Fruit fly (Drosophila melanogaster) whole organism, pupa: ENCODE measurements around the gene CG10165.

Experiments used
- CG10348 ChIP-seq: fragments of 200-800 bp; sonication (Bioruptor generic); IDR thresholded peaks from 2 replicates; pipeline ENCODE4 v1.3.6; 2022; ENCODE audit warnings: missing biosample characterization, missing genetic modification characterization
- CG12605 ChIP-seq: fragments of 200-800 bp; sonication (Bioruptor generic); IDR thresholded peaks from 2 replicates; pipeline ENCODE4 v1.3.6; 2022; ENCODE audit warnings: missing biosample characterization, missing genetic modification characterization
- CG13204 ChIP-seq: fragments of 200-800 bp; sonication (Bioruptor generic); optimal IDR thresholded peaks from 2 replicates; lab custom pipeline; 2018; ENCODE audit warnings: missing biosample characterization, mild to moderate bottlenecking, missing genetic modification characterization, moderate library complexity
- CG14655 ChIP-seq: fragments of 200-800 bp; sonication (Bioruptor generic); optimal IDR thresholded peaks from 3 replicates; lab custom pipeline; 2017; ENCODE audit warnings: mild to moderate bottlenecking, missing biosample characterization, missing genetic modification reagents, missing genetic modification characterization
- CG15710 ChIP-seq: fragments of 200-800 bp; sonication (Bioruptor generic); optimal IDR thresholded peaks from 2 replicates; lab custom pipeline; 2018; ENCODE audit warnings: missing biosample characterization, mild to moderate bottlenecking, missing genetic modification characterization, moderate library complexity
- CG17806 ChIP-seq: fragments of 200-800 bp; sonication (Bioruptor generic); optimal IDR thresholded peaks from 2 replicates; lab custom pipeline; 2018; ENCODE audit warnings: missing biosample characterization, mild to moderate bottlenecking, missing genetic modification characterization, moderate library complexity
- CG32121 ChIP-seq: fragments of 200-800 bp; sonication (Bioruptor generic); IDR thresholded peaks from 2 replicates; pipeline ENCODE4 v1.3.6; 2022; ENCODE audit warnings: missing biosample characterization, missing genetic modification characterization
- CG34367 ChIP-seq: fragments of 200-800 bp; sonication (Bioruptor generic); optimal IDR thresholded peaks from 2 replicates; lab custom pipeline; 2018; ENCODE audit warnings: missing biosample characterization, mild to moderate bottlenecking, missing genetic modification characterization
- CG4496 ChIP-seq: fragments of 200-800 bp; sonication (Bioruptor generic); IDR thresholded peaks from 3 replicates; pipeline ENCODE4 v1.3.6; 2022; ENCODE audit warnings: missing biosample characterization, missing genetic modification characterization
- CG8159 ChIP-seq: fragments of 200-800 bp; sonication (Bioruptor generic); optimal IDR thresholded peaks from 3 replicates; lab custom pipeline; 2018; ENCODE audit warnings: missing biosample characterization, mild to moderate bottlenecking, missing genetic modification characterization, moderate library complexity
- CG8301 ChIP-seq: fragments of 200-800 bp; sonication (Bioruptor generic); optimal IDR thresholded peaks from 2 replicates; lab custom pipeline; 2018; ENCODE audit warnings: missing biosample characterization, mild to moderate bottlenecking, missing genetic modification characterization
- CG9948 ChIP-seq: fragments of 200-800 bp; sonication (Bioruptor generic); optimal IDR thresholded peaks from 2 replicates; lab custom pipeline; 2018; ENCODE audit warnings: missing biosample characterization, mild to moderate bottlenecking, missing genetic modification characterization, moderate library complexity
- D1 ChIP-seq: fragments of 200-800 bp; sonication (Bioruptor generic); optimal IDR thresholded peaks from 2 replicates; lab custom pipeline; 2018; ENCODE audit warnings: missing biosample characterization, mild to moderate bottlenecking, missing genetic modification characterization, moderate library complexity
- EcR ChIP-seq: fragments of 200-800 bp; sonication (Bioruptor generic); optimal IDR thresholded peaks from 3 replicates; lab custom pipeline; 2019; ENCODE audit warnings: missing biosample characterization, missing genetic modification characterization, mild to moderate bottlenecking, moderate library complexity, missing genetic modification reagents
- Ets98B ChIP-seq: fragments of 200-800 bp; sonication (Bioruptor generic); IDR thresholded peaks from 2 replicates; pipeline ENCODE4 v1.3.6; 2022; ENCODE audit warnings: missing biosample characterization, missing genetic modification characterization
- Pif1A ChIP-seq: fragments of 200-800 bp; sonication (Bioruptor generic); optimal IDR thresholded peaks from 3 replicates; lab custom pipeline; 2016; ENCODE audit warnings: missing biosample characterization, missing genetic modification characterization
- Pif1B ChIP-seq: fragments of 200-800 bp; sonication (Bioruptor generic); optimal IDR thresholded peaks from 3 replicates; lab custom pipeline; 2016; ENCODE audit warnings: missing biosample characterization, missing genetic modification characterization
- Snoo ChIP-seq: fragments of 200-800 bp; sonication (Bioruptor generic); optimal IDR thresholded peaks from 3 replicates; lab custom pipeline; 2017; ENCODE audit warnings: missing biosample characterization, mild to moderate bottlenecking, missing genetic modification characterization, inconsistent platforms
- fd96Ca ChIP-seq: fragments of 200-800 bp; sonication (Bioruptor generic); IDR thresholded peaks from 3 replicates; pipeline ENCODE4 v1.3.6; 2022; ENCODE audit warnings: missing biosample characterization, missing genetic modification characterization
- gl ChIP-seq: fragments of 200-800 bp; sonication (Bioruptor generic); optimal IDR thresholded peaks from 2 replicates; lab custom pipeline; 2018; ENCODE audit warnings: missing biosample characterization, mild to moderate bottlenecking, missing genetic modification characterization
- rn ChIP-seq: fragments of 200-800 bp; sonication (Bioruptor generic); IDR thresholded peaks from 2 replicates; pipeline ENCODE4 v1.3.6; 2022; ENCODE audit warnings: missing biosample characterization, missing genetic modification characterization

Gene CG10165

dm6 chr2L:19535234-19535633, 5.1 kb upstream of the CG10165 start, which contains the start of gene CG31697:
CG31697 (plus strand) TSS chr2L:19535448.
- no peak for TF ChIP-seq gl (tag; lab: Kevin White, UChicago)
- no peak for TF ChIP-seq CG10348 (GFP tag; lab: Robert Waterston, UW)
- no peak for TF ChIP-seq Pif1B (GFP tag; lab: Kevin White, UChicago)
- TF ChIP-seq CG9948 (tag; lab: Kevin White, UChicago) = no peak
- TF ChIP-seq CG14655 = no peak
- TF ChIP-seq CG4496 (GFP tag; lab: Robert Waterston, UW) = no peak
- TF ChIP-seq CG8159 (tag; lab: Kevin White, UChicago) = no peak
- TF ChIP-seq CG17806 (tag; lab: Kevin White, UChicago) = no peak
- TF ChIP-seq Ets98B (GFP tag; lab: Robert Waterston, UW) = no peak
- TF ChIP-seq EcR (GFP tag; lab: Kevin White, UChicago) = no peak
- no peak for TF ChIP-seq CG8301 (tag; lab: Kevin White, UChicago)
- TF ChIP-seq CG13204 (GFP tag; lab: Kevin White, UChicago) = no peak
- no peak for TF ChIP-seq rn (GFP tag; lab: Robert Waterston, UW)
- no peak for TF ChIP-seq CG15710 (tag; lab: Kevin White, UChicago)
- no peak for TF ChIP-seq D1
- TF ChIP-seq fd96Ca (GFP tag; lab: Robert Waterston, UW) = no peak
- no peak for TF ChIP-seq CG32121 (GFP tag; lab: Robert Waterston, UW)
- TF ChIP-seq Snoo (tag; lab: Kevin White, UChicago) = no peak
- no peak for TF ChIP-seq CG34367 (tag; lab: Kevin White, UChicago)
- TF ChIP-seq, all 21 proteins: peak for 0

- TF ChIP-seq Pif1A (GFP tag; lab: Kevin White, UChicago) = peak; percentile 86
- peak; percentile 63 for TF ChIP-seq CG13204 (GFP tag; lab: Kevin White, UChicago)
- peak; percentile 70 for TF ChIP-seq CG17806 (tag; lab: Kevin White, UChicago)
- TF ChIP-seq CG12605 = peak; percentile 63
- peak; percentile 76 for TF ChIP-seq CG9948 (tag; lab: Kevin White, UChicago)
- peak; percentile 83 for TF ChIP-seq Ets98B (GFP tag; lab: Robert Waterston, UW)
- TF ChIP-seq CG10348 (GFP tag; lab: Robert Waterston, UW) = peak; percentile 51; the same call in 1 of the 2 replicates
- TF ChIP-seq CG4496 (GFP tag; lab: Robert Waterston, UW) = peak; percentile 91
- peak; percentile 79 for TF ChIP-seq CG8159 (tag; lab: Kevin White, UChicago)
- peak; percentile 78 for TF ChIP-seq Pif1B (GFP tag; lab: Kevin White, UChicago)
- TF ChIP-seq D1 = peak; percentile 65
- peak; percentile 31 for TF ChIP-seq gl (tag; lab: Kevin White, UChicago)
- peak; percentile 90 for TF ChIP-seq CG32121 (GFP tag; lab: Robert Waterston, UW)
- peak; percentile 85 for TF ChIP-seq CG8301 (tag; lab: Kevin White, UChicago)
- peak; percentile 76 for TF ChIP-seq Snoo (tag; lab: Kevin White, UChicago)
- TF ChIP-seq CG14655 = peak; percentile 87
- 0 out of 2 replicates have a peak, but pooled peaks have one; percentile 52 for TF ChIP-seq rn (GFP tag; lab: Robert Waterston, UW)
- no peak for TF ChIP-seq EcR (GFP tag; lab: Kevin White, UChicago)
- peak; percentile 76 for TF ChIP-seq CG15710 (tag; lab: Kevin White, UChicago)
- TF ChIP-seq fd96Ca (GFP tag; lab: Robert Waterston, UW) = peak; percentile 86
- peak; percentile 59 for TF ChIP-seq CG34367 (tag; lab: Kevin White, UChicago)
- TF ChIP-seq, all 21 proteins: peak for 20
These were observed 3.1 kb upstream of the CG10165 start, which contains the start of gene CG33116 for dm6 chr2L:19533247-19533646. CG33116 (plus strand) TSS chr2L:19533479.

- peak; percentile 99 for TF ChIP-seq CG12605
- no peak for TF ChIP-seq D1
- TF ChIP-seq CG8301 (tag; lab: Kevin White, UChicago) = peak; percentile 100
- peak; percentile 98 for TF ChIP-seq Pif1A (GFP tag; lab: Kevin White, UChicago)
- peak; percentile 97 for TF ChIP-seq rn (GFP tag; lab: Robert Waterston, UW)
- TF ChIP-seq Pif1B (GFP tag; lab: Kevin White, UChicago) = peak; percentile 98
- TF ChIP-seq gl (tag; lab: Kevin White, UChicago) = peak; percentile 91
- TF ChIP-seq CG17806 (tag; lab: Kevin White, UChicago) = peak; percentile 97
- TF ChIP-seq CG8159 (tag; lab: Kevin White, UChicago) = peak; percentile 94
- TF ChIP-seq CG9948 (tag; lab: Kevin White, UChicago) = peak; percentile 97
- peak; percentile 99 for TF ChIP-seq Ets98B (GFP tag; lab: Robert Waterston, UW)
- TF ChIP-seq CG10348 (GFP tag; lab: Robert Waterston, UW) = peak; percentile 96
- TF ChIP-seq fd96Ca (GFP tag; lab: Robert Waterston, UW) = peak; percentile 99
- peak; percentile 30 for TF ChIP-seq EcR (GFP tag; lab: Kevin White, UChicago)
- peak; percentile 95 for TF ChIP-seq CG34367 (tag; lab: Kevin White, UChicago)
- TF ChIP-seq CG4496 (GFP tag; lab: Robert Waterston, UW) = peak; percentile 99
- peak; percentile 99 for TF ChIP-seq CG32121 (GFP tag; lab: Robert Waterston, UW)
- TF ChIP-seq CG13204 (GFP tag; lab: Kevin White, UChicago) = peak; percentile 88
- TF ChIP-seq CG15710 (tag; lab: Kevin White, UChicago) = peak; percentile 97
- TF ChIP-seq Snoo (tag; lab: Kevin White, UChicago) = peak; percentile 70
- peak; percentile 99 for TF ChIP-seq CG14655
- TF ChIP-seq, all 21 proteins: peak for 20
These were observed 1.8 kb downstream of the CG10165 start for dm6 chr2L:19528308-19528707.

- TF ChIP-seq EcR (GFP tag; lab: Kevin White, UChicago) (no peak), D1 (no peak), CG8301 (tag; lab: Kevin White, UChicago) (no peak), gl (tag; lab: Kevin White, UChicago) (no peak), CG14655 (no peak), CG13204 (GFP tag; lab: Kevin White, UChicago) (no peak), CG9948 (tag; lab: Kevin White, UChicago) (no peak), rn (GFP tag; lab: Robert Waterston, UW) (no peak)
- TF ChIP-seq, all 21 proteins: peak for 0
These were observed 3.3 kb downstream of the CG10165 start for dm6 chr2L:19526844-19527243.

dm6 chr2L:19526316-19526715, 3.8 kb downstream of the CG10165 start, which contains the start of the genes Dpm1 and CG10137:
Dpm1 (minus strand) TSS chr2L:19526368.
CG10137 (plus strand) TSS chr2L:19526686.
- TF ChIP-seq CG17806 (tag; lab: Kevin White, UChicago) (no peak), EcR (GFP tag; lab: Kevin White, UChicago) (no peak), CG4496 (GFP tag; lab: Robert Waterston, UW) (no peak), CG8301 (tag; lab: Kevin White, UChicago) (no peak), CG15710 (tag; lab: Kevin White, UChicago) (no peak), CG34367 (tag; lab: Kevin White, UChicago) (no peak), CG10348 (GFP tag; lab: Robert Waterston, UW) (no peak), CG14655 (no peak), Pif1B (GFP tag; lab: Kevin White, UChicago) (no peak), fd96Ca (GFP tag; lab: Robert Waterston, UW) (no peak), Snoo (tag; lab: Kevin White, UChicago) (no peak), Ets98B (GFP tag; lab: Robert Waterston, UW) (no peak), gl (tag; lab: Kevin White, UChicago) (no peak)
